Worm (Caenorhabditis elegans) whole organism, L3 larva: ENCODE measurements around the gene csp-1.

ENCODE experiments used
- ama-1 ChIP-seq: fragments of 150-350 bp; optimal IDR thresholded peaks from 2 replicates; lab custom pipeline; 2018
- ceh-82 ChIP-seq: fragments of 150-350 bp; optimal IDR thresholded peaks from 2 replicates; lab custom pipeline; 2014; ENCODE audit warnings: missing biosample characterization, missing genetic modification characterization
- elt-1 ChIP-seq: fragments of 150-350 bp; optimal IDR thresholded peaks from 2 replicates; lab custom pipeline; 2014; ENCODE audit warnings: missing biosample characterization, missing genetic modification characterization
- elt-3 ChIP-seq, 3 experiments: fragments of 150-350 bp in 1 of 3; sonication (generic microtip) in 2 of 3; optimal IDR thresholded peaks; 2 replicates in 2 of 3; 4 replicates in 1 of 3; lab custom pipeline; 2014 to 2017; ENCODE audit warnings: missing biosample characterization in 3 of 3, missing genetic modification characterization in 3 of 3
- lin-15B ChIP-seq: fragments of 150-350 bp; optimal IDR thresholded peaks from 2 replicates; lab custom pipeline; 2014; ENCODE audit warnings: missing biosample characterization, missing genetic modification characterization
- nhr-25 ChIP-seq: sonication (generic microtip); optimal IDR thresholded peaks from 2 replicates; lab custom pipeline; 2017; ENCODE audit warnings: missing biosample characterization, missing genetic modification characterization
- nhr-77 ChIP-seq: fragments of 150-350 bp; optimal IDR thresholded peaks from 2 replicates; lab custom pipeline; 2014; ENCODE audit warnings: missing biosample characterization, missing genetic modification characterization
- unc-62 ChIP-seq: fragments of 150-350 bp; sonication (generic microtip); optimal IDR thresholded peaks from 4 replicates; lab custom pipeline; 2014; ENCODE audit warnings: missing biosample characterization, missing genetic modification reagents, missing genetic modification characterization

DNA sequence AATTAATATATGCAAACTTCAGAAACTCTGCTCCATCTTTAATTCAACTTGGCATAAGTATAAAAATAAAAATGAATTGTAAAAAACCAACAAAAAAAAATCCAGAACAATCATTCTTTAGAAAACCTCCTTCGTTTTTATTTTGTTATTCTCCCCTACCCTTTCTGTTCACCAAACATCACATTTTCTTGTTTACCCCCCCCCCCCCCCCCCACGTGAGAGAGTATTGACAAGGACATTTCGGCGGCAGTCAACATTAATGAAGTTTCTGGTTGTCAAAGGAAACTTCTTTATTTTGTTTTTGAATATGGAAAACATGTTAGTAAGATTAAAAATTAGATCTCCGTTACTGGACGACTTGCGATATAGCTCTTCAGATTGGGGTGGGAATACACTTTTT, 13.5 kb downstream of the csp-1 start:
- TF ChIP-seq unc-62 (GFP tag; lab: Kevin White, UChicago) (no peak), ama-1 (lab: Kevin White, UChicago) (no peak), ceh-82 (tag; lab: Kevin White, UChicago) (no peak), elt-3 (tag; optimal IDR thresholded peaks at IDR 0.05; lab: Kevin White, UChicago) (no peak), nhr-25 (tag; lab: Kevin White, UChicago) (no peak), elt-1 (tag; lab: Kevin White, UChicago) (no peak), nhr-77 (no peak), lin-15B (tag; lab: Kevin White, UChicago) (no peak)
